Fruit fly (Drosophila melanogaster): ENCODE measurements around the gene CG6785.

dm6 chr2L:12026458-12027431 is 18.3 kb downstream of the CG6785 start:
- TF ChIP-seq svp (GFP tag) (peak; percentile 87), ss (GFP tag; optimal IDR thresholded peaks at IDR 0.05) (peak; percentile 91 to 92), CG31627 (GFP tag; optimal IDR thresholded peaks at IDR 0.05) (peak; percentile 74), Hr39 (GFP tag; optimal IDR thresholded peaks at IDR 0.05) (peak; percentile 81), net (GFP tag; optimal IDR thresholded peaks at IDR 0.05) (peak; percentile 60), pdm3 (GFP tag; optimal IDR thresholded peaks at IDR 0.05) (peak; percentile 71), Hr38 (GFP tag; optimal IDR thresholded peaks at IDR 0.05) (no peak), CG16779 (tag; optimal IDR thresholded peaks at IDR 0.05) (peak; percentile 67)

Measured in whole organism, prepupa.